Fruit fly (Drosophila melanogaster): Measurements from ENCODE around the gene chico.

The chico gene

dm6 chr2L:10272224-10272623 is 25.3 kb upstream of the chico start, which contains the start of gene trk:
Gene trk (minus strand): TSS chr2L:10272324.
- TF ChIP-seq CG8319 (GFP tag; optimal IDR thresholded peaks at IDR 0.05) (no peak), CG4318 (GFP tag; optimal IDR thresholded peaks at IDR 0.05) (no peak), CG6792 (GFP tag; optimal IDR thresholded peaks at IDR 0.05) (no peak), Hr39 (GFP tag; optimal IDR thresholded peaks at IDR 0.05) (no peak), Met (GFP tag; optimal IDR thresholded peaks at IDR 0.05) (no peak), Eip93F (GFP tag; optimal IDR thresholded peaks at IDR 0.05) (no peak), acj6 (GFP tag; optimal IDR thresholded peaks at IDR 0.05) (no peak), OdsH (GFP tag; optimal IDR thresholded peaks at IDR 0.05) (no peak), Hr4 (GFP tag; optimal IDR thresholded peaks at IDR 0.05) (no peak), Hr38 (GFP tag; optimal IDR thresholded peaks at IDR 0.05) (no peak), Ets21C (GFP tag; optimal IDR thresholded peaks at IDR 0.05) (no peak), CG11762 (GFP tag; optimal IDR thresholded peaks at IDR 0.05; ENCODE audit: insufficient read depth) (no peak), spab (GFP tag; optimal IDR thresholded peaks at IDR 0.05) (no peak), Gug (GFP tag; IDR thresholded peaks at IDR 0.05) (no peak)

- TF ChIP-seq salr (GFP tag; optimal IDR thresholded peaks at IDR 0.05) (no peak), CG1621 (tag; optimal IDR thresholded peaks at IDR 0.05) (no peak), net (GFP tag; optimal IDR thresholded peaks at IDR 0.05) (no peak), cyc (GFP tag; optimal IDR thresholded peaks at IDR 0.05) (no peak), spab (GFP tag; optimal IDR thresholded peaks at IDR 0.05) (no peak), Sox14 (GFP tag; optimal IDR thresholded peaks at IDR 0.05) (no peak), Smox (GFP tag; optimal IDR thresholded peaks at IDR 0.05) (no peak), eg (GFP tag; IDR thresholded peaks at IDR 0.05) (no peak), CG3032 (tag; optimal IDR thresholded peaks at IDR 0.05) (no peak), vri (GFP tag; optimal IDR thresholded peaks at IDR 0.05) (no peak), acj6 (GFP tag; optimal IDR thresholded peaks at IDR 0.05) (no peak), fd85E (GFP tag; optimal IDR thresholded peaks at IDR 0.05) (no peak), CG16779 (tag; optimal IDR thresholded peaks at IDR 0.05) (no peak), CG10631 (GFP tag; optimal IDR thresholded peaks at IDR 0.05) (no peak), ss (GFP tag; optimal IDR thresholded peaks at IDR 0.05) (no peak), achi (GFP tag; optimal IDR thresholded peaks at IDR 0.05) (no peak), Eip75B (GFP tag; optimal IDR thresholded peaks at IDR 0.05) (no peak), lz (GFP tag; optimal IDR thresholded peaks at IDR 0.05) (no peak), CG11294 (GFP tag; IDR thresholded peaks at IDR 0.05) (no peak)
These were observed 23.0 kb upstream of the chico start, which contains the start of gene Mulk for dm6 chr2L:10269854-10270253. Gene Mulk (plus strand): TSS chr2L:10270051.

dm6 chr2L:10268688-10269087 is 21.8 kb upstream of the chico start, which contains the start of gene CG4957:
Gene CG4957 (plus strand): TSS chr2L:10268872.
- TF ChIP-seq CG7368 (GFP tag; optimal IDR thresholded peaks at IDR 0.05), result no peak
- TF ChIP-seq CG11762 (GFP tag; optimal IDR thresholded peaks at IDR 0.05; ENCODE audit: insufficient read depth), result no peak
- TF ChIP-seq CG8319 (GFP tag; optimal IDR thresholded peaks at IDR 0.05), result no peak
- TF ChIP-seq dac (GFP tag; optimal IDR thresholded peaks at IDR 0.05), result no peak
- no peak for TF ChIP-seq lz (GFP tag; optimal IDR thresholded peaks at IDR 0.05)
- no peak for TF ChIP-seq CG32006 (GFP tag; optimal IDR thresholded peaks at IDR 0.05)
- no peak for TF ChIP-seq CG3919 (GFP tag; optimal IDR thresholded peaks at IDR 0.05)
- TF ChIP-seq Smox (GFP tag; optimal IDR thresholded peaks at IDR 0.05), result no peak
- TF ChIP-seq Eip78C (GFP tag), result no peak
- no peak for TF ChIP-seq CG6792 (GFP tag; optimal IDR thresholded peaks at IDR 0.05)
- TF ChIP-seq CG31627 (GFP tag; optimal IDR thresholded peaks at IDR 0.05), result no peak
- TF ChIP-seq salr (GFP tag; optimal IDR thresholded peaks at IDR 0.05), result no peak
- TF ChIP-seq cyc (GFP tag; optimal IDR thresholded peaks at IDR 0.05), result no peak
- no peak for TF ChIP-seq eg (GFP tag; IDR thresholded peaks at IDR 0.05)
- no peak for TF ChIP-seq CG11294 (GFP tag; IDR thresholded peaks at IDR 0.05)
- no peak for TF ChIP-seq Gug (GFP tag; IDR thresholded peaks at IDR 0.05)
- no peak for TF ChIP-seq CG9139 (GFP tag; optimal IDR thresholded peaks at IDR 0.05)
- no peak for TF ChIP-seq vri (GFP tag; optimal IDR thresholded peaks at IDR 0.05)

Data from whole organism, prepupa.